Fruit fly (Drosophila melanogaster): Measurements from ENCODE around the gene COX5A.
A peak's percentile ranks its signal among the peaks of the same experiment; 100 is the strongest.

The COX5A gene

DNA sequence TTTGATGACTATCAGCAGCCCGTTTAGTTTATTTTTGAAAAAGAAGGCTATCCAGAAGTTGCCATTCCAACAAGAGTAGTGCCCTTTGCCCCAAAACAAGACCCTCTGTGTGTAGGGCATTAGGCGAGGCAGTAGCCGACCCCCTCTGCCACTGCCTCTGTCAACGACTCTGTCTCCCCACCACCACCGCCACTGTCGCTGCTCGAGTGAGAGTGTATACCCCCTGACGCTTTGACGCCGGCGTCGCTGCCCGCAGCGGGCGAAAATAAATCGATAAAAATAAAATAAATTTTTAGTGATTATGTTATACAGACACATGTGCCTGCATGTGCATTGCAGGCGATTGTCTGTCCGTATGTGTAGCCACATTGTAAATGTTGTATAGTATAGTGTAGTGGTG lies 42.1 kb upstream of the COX5A start (continued):
- TF ChIP-seq crc (GFP tag; optimal IDR thresholded peaks at IDR 0.05) (no peak), CG17802 (tag; optimal IDR thresholded peaks at IDR 0.05) (no peak), CG17829 (tag; optimal IDR thresholded peaks at IDR 0.05) (no peak), lbe (GFP tag; optimal IDR thresholded peaks at IDR 0.05) (peak; percentile 13), hkb (optimal IDR thresholded peaks at IDR 0.05) (no peak), hkb (GFP tag; IDR thresholded peaks at IDR 0.05) (peak; percentile 30; the same call in 1 of the 2 replicates), CG3163 (GFP tag; optimal IDR thresholded peaks at IDR 0.05) (no peak), CG9437 (GFP tag; optimal IDR thresholded peaks at IDR 0.05) (no peak), CG16863 (GFP tag; optimal IDR thresholded peaks at IDR 0.05) (no peak), Xbp1 (GFP tag; optimal IDR thresholded peaks at IDR 0.05) (no peak), otp (GFP tag; IDR thresholded peaks at IDR 0.05) (peak; percentile 21; the same call in 1 of the 3 replicates), Asciz (GFP tag; optimal IDR thresholded peaks at IDR 0.05) (no peak), slbo (GFP tag; IDR thresholded peaks at IDR 0.05) (0 out of 2 replicates have a peak, but pooled peaks have one; percentile 19), CG1832 (GFP tag; optimal IDR thresholded peaks at IDR 0.05) (no peak), CG34376 (GFP tag; optimal IDR thresholded peaks at IDR 0.05) (no peak), ken (GFP tag; IDR thresholded peaks at IDR 0.05) (0 out of 3 replicates have a peak, but pooled peaks have one; percentile 41), CkIIα-i1 (GFP tag; IDR thresholded peaks at IDR 0.05) (no peak), tin (GFP tag; optimal IDR thresholded peaks at IDR 0.05) (no peak), row (GFP tag; IDR thresholded peaks at IDR 0.05) (peak; percentile 62), C15 (GFP tag; IDR thresholded peaks at IDR 0.05) (no peak), CG7745 (tag; optimal IDR thresholded peaks at IDR 0.05) (no peak), h (optimal IDR thresholded peaks at IDR 0.05) (no peak), CG13123 (GFP tag; optimal IDR thresholded peaks at IDR 0.05) (no peak), ash1 (GFP tag; optimal IDR thresholded peaks at IDR 0.05) (peak; percentile 5), CG10274 (GFP tag; optimal IDR thresholded peaks at IDR 0.05) (peak; percentile 90), CG10979 (tag; optimal IDR thresholded peaks at IDR 0.05) (peak; percentile 9), CG6254 (GFP tag; optimal IDR thresholded peaks at IDR 0.05) (peak; percentile 47), btn (GFP tag; optimal IDR thresholded peaks at IDR 0.05) (peak; percentile 4), D19A (tag; optimal IDR thresholded peaks at IDR 0.05) (peak; percentile 69), fd3F (GFP tag; optimal IDR thresholded peaks at IDR 0.05) (no peak), cg (GFP tag; optimal IDR thresholded peaks at IDR 0.05) (peak; percentile 63), CG5180 (GFP tag; optimal IDR thresholded peaks at IDR 0.05) (no peak), Dad (GFP tag; optimal IDR thresholded peaks at IDR 0.05) (no peak), CG4424 (GFP tag; optimal IDR thresholded peaks at IDR 0.05) (no peak), CG1792 (GFP tag; optimal IDR thresholded peaks at IDR 0.05) (no peak), sima (GFP tag; optimal IDR thresholded peaks at IDR 0.05) (no peak), Mad (GFP tag; optimal IDR thresholded peaks at IDR 0.05) (no peak), ac (GFP tag; optimal IDR thresholded peaks at IDR 0.05) (no peak), crol (GFP tag; IDR thresholded peaks at IDR 0.05) (peak; percentile 91), esg (GFP tag; conservative IDR thresholded peaks at IDR 0.05) (no peak), chn (GFP tag; optimal IDR thresholded peaks at IDR 0.05) (no peak), CG10366 (GFP tag; IDR thresholded peaks at IDR 0.05) (no peak), PHDP (tag; optimal IDR thresholded peaks at IDR 0.05) (no peak), Hr3 (GFP tag; optimal IDR thresholded peaks at IDR 0.05) (no peak), CG6654 (GFP tag; optimal IDR thresholded peaks at IDR 0.05) (no peak), CG7928 (GFP tag; optimal IDR thresholded peaks at IDR 0.05) (no peak), Nf-YC (tag; optimal IDR thresholded peaks at IDR 0.05) (no peak)

Data from whole organism, embryonic.